Worm (Caenorhabditis elegans) whole organism, midembryonic: ENCODE results near the gene vamp-7.

Source experiments
- flt-1 ChIP-seq: fragments of 200-800 bp; sonication (Bioruptor generic); IDR thresholded peaks from 2 replicates; pipeline ENCODE4 v1.3.6; 2022; ENCODE audit warnings: missing genetic modification characterization, missing compliant biosample characterization
- klf-2 ChIP-seq: fragments of 200-800 bp; sonication (Bioruptor generic); conservative IDR thresholded peaks from 2 replicates; pipeline ENCODE4 v1.3.6; 2022; ENCODE audit warnings: missing genetic modification reagents, missing genetic modification characterization, missing compliant biosample characterization
- ref-1 ChIP-seq: fragments of 200-800 bp; sonication (Bioruptor generic); conservative IDR thresholded peaks from 2 replicates; pipeline ENCODE4 v1.3.6; 2022; ENCODE audit warnings: missing genetic modification reagents, missing genetic modification characterization, missing compliant biosample characterization
- tab-1 ChIP-seq: fragments of 200-800 bp; sonication (Bioruptor generic); IDR thresholded peaks from 2 replicates; pipeline ENCODE4 v1.3.6; 2022; ENCODE audit warnings: missing genetic modification characterization, missing compliant biosample characterization
- ztf-23 ChIP-seq: fragments of 200-800 bp; sonication (Bioruptor generic); IDR thresholded peaks from 2 replicates; pipeline ENCODE4 v1.3.6; 2022; ENCODE audit warnings: missing genetic modification reagents, missing genetic modification characterization, missing compliant biosample characterization

- TF ChIP-seq ref-1 = no peak
- TF ChIP-seq ztf-23 (GFP tag; lab: Robert Waterston, UW) = no peak
- no peak for TF ChIP-seq flt-1 (GFP tag; lab: Robert Waterston, UW)
- no peak for TF ChIP-seq klf-2 (GFP tag; lab: Robert Waterston, UW)
- TF ChIP-seq tab-1 (GFP tag; lab: Robert Waterston, UW) = no peak
These were observed 8.2 kb upstream of the vamp-7 start for ce11 chrIV:2599634-2600033.
